Fruit fly (Drosophila melanogaster) whole organism, embryonic: Measurements from ENCODE around the gene e.
A peak's percentile ranks its signal among the peaks of the same experiment; 100 is the strongest.

ENCODE experiments used
- B-H1 ChIP-seq: fragments of 200-800 bp; sonication (Bioruptor generic); IDR thresholded peaks from 3 replicates; pipeline ENCODE4 v1.3.6; 2022; ENCODE audit warnings: missing biosample characterization, missing genetic modification characterization
- Bgb ChIP-seq: fragments of 200-800 bp; sonication (Bioruptor generic); IDR thresholded peaks from 2 replicates; pipeline ENCODE4 v1.3.6; 2022; ENCODE audit warnings: missing biosample characterization, missing genetic modification characterization; ENCODE audit not compliant: partially characterized antibody
- C15 ChIP-seq: fragments of 200-800 bp; sonication (Bioruptor generic); IDR thresholded peaks from 3 replicates; pipeline ENCODE4 v1.3.6; 2022; ENCODE audit warnings: missing biosample characterization, missing genetic modification characterization
- CG10462 ChIP-seq: fragments of 200-800 bp; sonication (Bioruptor generic); optimal IDR thresholded peaks from 2 replicates; lab custom pipeline; 2016; ENCODE audit warnings: missing biosample characterization, missing genetic modification characterization
- CG11085 ChIP-seq: fragments of 200-800 bp; sonication (Bioruptor generic); IDR thresholded peaks from 2 replicates; pipeline ENCODE4 v1.3.6; 2022; ENCODE audit warnings: missing biosample characterization, missing genetic modification characterization
- CG12219 ChIP-seq: fragments of 200-800 bp; sonication (Bioruptor generic); optimal IDR thresholded peaks from 3 replicates; lab custom pipeline; 2018; ENCODE audit warnings: missing biosample characterization, mild to moderate bottlenecking, missing genetic modification characterization
- CG12299 ChIP-seq: fragments of 200-800 bp; sonication (Bioruptor generic); optimal IDR thresholded peaks from 2 replicates; lab custom pipeline; 2018; ENCODE audit warnings: missing biosample characterization, mild to moderate bottlenecking, missing genetic modification characterization
- CG12744 ChIP-seq: fragments of 200-800 bp; sonication (Bioruptor generic); optimal IDR thresholded peaks from 2 replicates; lab custom pipeline; 2016; ENCODE audit warnings: missing biosample characterization, missing genetic modification characterization
- CG14050 ChIP-seq: fragments of 200-800 bp; sonication (Bioruptor generic); IDR thresholded peaks from 3 replicates; pipeline ENCODE4 v1.3.6; 2022; ENCODE audit warnings: missing biosample characterization, missing genetic modification characterization
- CG14860 ChIP-seq: fragments of 200-800 bp; sonication (Bioruptor generic); IDR thresholded peaks from 3 replicates; pipeline ENCODE4 v1.3.6; 2022; ENCODE audit warnings: missing biosample characterization, missing genetic modification characterization; ENCODE audit not compliant: partially characterized antibody
- CG15696 ChIP-seq: fragments of 200-800 bp; sonication (Bioruptor generic); optimal IDR thresholded peaks from 2 replicates; lab custom pipeline; 2019; ENCODE audit warnings: missing biosample characterization, mild to moderate bottlenecking, missing genetic modification characterization, moderate library complexity
- CG18476 ChIP-seq: fragments of 200-800 bp; sonication (Bioruptor generic); optimal IDR thresholded peaks from 2 replicates; lab custom pipeline; 2016; ENCODE audit warnings: missing biosample characterization, mild to moderate bottlenecking, missing genetic modification characterization
- CG2129 ChIP-seq: fragments of 200-800 bp; sonication (Bioruptor generic); IDR thresholded peaks from 2 replicates; pipeline ENCODE4 v1.3.6; 2022; ENCODE audit warnings: missing biosample characterization, missing genetic modification characterization; ENCODE audit not compliant: partially characterized antibody
- CG2875 ChIP-seq: fragments of 200-800 bp; sonication (Bioruptor generic); optimal IDR thresholded peaks from 2 replicates; lab custom pipeline; 2017; ENCODE audit warnings: missing biosample characterization, mild to moderate bottlenecking, missing genetic modification characterization, missing genetic modification reagents
- CG30020 ChIP-seq: fragments of 200-800 bp; optimal IDR thresholded peaks from 2 replicates; lab custom pipeline; 2019; ENCODE audit warnings: missing biosample characterization, mild to moderate bottlenecking, missing genetic modification characterization, moderate library complexity
- CG6765 ChIP-seq: fragments of 200-800 bp; sonication (Bioruptor generic); optimal IDR thresholded peaks from 3 replicates; lab custom pipeline; 2017; ENCODE audit warnings: missing biosample characterization, mild to moderate bottlenecking, missing genetic modification characterization
- CG7839 ChIP-seq: fragments of 200-800 bp; sonication (Bioruptor generic); optimal IDR thresholded peaks from 3 replicates; lab custom pipeline; 2018; ENCODE audit warnings: missing biosample characterization, mild to moderate bottlenecking, missing genetic modification characterization, moderate library complexity
- CG8388 ChIP-seq: fragments of 200-800 bp; sonication (Bioruptor generic); optimal IDR thresholded peaks from 2 replicates; lab custom pipeline; 2019; ENCODE audit warnings: missing biosample characterization, mild to moderate bottlenecking, missing genetic modification characterization, moderate library complexity
- CG8924 ChIP-seq: fragments of 200-800 bp; optimal IDR thresholded peaks from 3 replicates; lab custom pipeline; 2019; ENCODE audit warnings: missing biosample characterization, mild to moderate bottlenecking, missing genetic modification characterization, moderate library complexity
- CG9817 ChIP-seq: fragments of 200-800 bp; sonication (Bioruptor generic); optimal IDR thresholded peaks from 2 replicates; lab custom pipeline; 2018; ENCODE audit warnings: missing biosample characterization, mild to moderate bottlenecking, missing genetic modification characterization, moderate library complexity
- Dek ChIP-seq: fragments of 200-800 bp; sonication (Bioruptor generic); optimal IDR thresholded peaks from 3 replicates; lab custom pipeline; 2019; ENCODE audit warnings: missing biosample characterization, mild to moderate bottlenecking, missing genetic modification characterization, moderate library complexity
- Eip74EF ChIP-seq, 2 experiments: fragments of 200-800 bp in 1 of 2; fragments of >200 bp in 1 of 2; sonication (Bioruptor generic) in 1 of 2; optimal IDR thresholded peaks; 2 replicates each; lab custom pipeline; 2017 to 2019; ENCODE audit warnings: missing biosample characterization in 2 of 2, missing genetic modification characterization in 2 of 2, mild to moderate bottlenecking in 1 of 2, moderate library complexity in 1 of 2
- Gsc ChIP-seq: fragments of 200-800 bp; sonication (Bioruptor generic); IDR thresholded peaks from 2 replicates; pipeline ENCODE4 v1.3.6; 2022; ENCODE audit warnings: missing biosample characterization, missing genetic modification characterization
- HHEX ChIP-seq: fragments of 200-800 bp; sonication (Bioruptor generic); optimal IDR thresholded peaks from 3 replicates; lab custom pipeline; 2017; ENCODE audit warnings: missing biosample characterization, mild to moderate bottlenecking, missing genetic modification characterization, missing genetic modification reagents
- Hmx ChIP-seq: fragments of 200-800 bp; sonication (Bioruptor generic); optimal IDR thresholded peaks from 2 replicates; lab custom pipeline; 2016; ENCODE audit warnings: missing biosample characterization, missing genetic modification characterization
- Hr78 ChIP-seq, 2 experiments: fragments of 200-800 bp in 1 of 2; fragments of >200 bp in 1 of 2; sonication (Bioruptor generic) in 1 of 2; optimal IDR thresholded peaks; 2 replicates each; lab custom pipeline; 2017 to 2019; ENCODE audit warnings: missing biosample characterization in 2 of 2, missing genetic modification characterization in 2 of 2, mild to moderate bottlenecking in 1 of 2, moderate library complexity in 1 of 2
- MBD-R2 ChIP-seq: fragments of 200-800 bp; sonication (Bioruptor generic); IDR thresholded peaks from 2 replicates; pipeline ENCODE4 v1.3.6; 2022; ENCODE audit warnings: missing biosample characterization, missing genetic modification characterization
- Max ChIP-seq: fragments of 200-800 bp; sonication (Bioruptor generic); optimal IDR thresholded peaks from 2 replicates; lab custom pipeline; 2016; ENCODE audit warnings: missing biosample characterization, mild to moderate bottlenecking, missing genetic modification characterization
- Opbp ChIP-seq: fragments of 200-800 bp; sonication (Bioruptor generic); IDR thresholded peaks from 3 replicates; pipeline ENCODE4 v1.3.6; 2022; ENCODE audit warnings: missing biosample characterization, missing genetic modification characterization; ENCODE audit not compliant: partially characterized antibody
- Optix ChIP-seq: fragments of 200-800 bp; sonication (Bioruptor generic); IDR thresholded peaks from 3 replicates; pipeline ENCODE4 v1.3.6; 2022; ENCODE audit warnings: missing biosample characterization, missing genetic modification characterization
- Rx ChIP-seq: fragments of 200-800 bp; sonication (Bioruptor generic); IDR thresholded peaks from 2 replicates; pipeline ENCODE4 v1.3.6; 2022; ENCODE audit warnings: missing biosample characterization, missing genetic modification characterization
- Sox102F ChIP-seq: fragments of 200-800 bp; sonication (Bioruptor generic); optimal IDR thresholded peaks from 2 replicates; lab custom pipeline; 2018; ENCODE audit warnings: missing biosample characterization, mild to moderate bottlenecking, missing genetic modification characterization, moderate library complexity
- Ssrp ChIP-seq: fragments of 200-800 bp; sonication (Bioruptor generic); optimal IDR thresholded peaks from 2 replicates; lab custom pipeline; 2018; ENCODE audit warnings: missing biosample characterization, mild to moderate bottlenecking, missing genetic modification characterization, moderate library complexity
- al ChIP-seq: fragments of 200-800 bp; sonication (Bioruptor generic); IDR thresholded peaks from 2 replicates; pipeline ENCODE4 v1.3.6; 2022; ENCODE audit warnings: missing biosample characterization, missing genetic modification characterization
- ara ChIP-seq: fragments of 200-800 bp; sonication (Bioruptor generic); IDR thresholded peaks from 2 replicates; pipeline ENCODE4 v1.3.6; 2022; ENCODE audit warnings: missing biosample characterization, missing genetic modification characterization
- bab2 ChIP-seq: fragments of 200-800 bp; sonication (Bioruptor generic); optimal IDR thresholded peaks from 2 replicates; lab custom pipeline; 2016; ENCODE audit warnings: missing biosample characterization, missing genetic modification characterization
- dati ChIP-seq: fragments of 200-800 bp; sonication (Bioruptor generic); IDR thresholded peaks from 2 replicates; pipeline ENCODE4 v1.3.6; 2022; ENCODE audit warnings: missing biosample characterization, missing genetic modification characterization
- gce ChIP-seq: fragments of 200-800 bp; sonication (Bioruptor generic); IDR thresholded peaks from 3 replicates; pipeline ENCODE4 v1.3.6; 2022; ENCODE audit warnings: missing biosample characterization, missing genetic modification characterization
- ken ChIP-seq: fragments of 200-800 bp; sonication (Bioruptor generic); IDR thresholded peaks from 3 replicates; pipeline ENCODE4 v1.3.6; 2022; ENCODE audit warnings: missing biosample characterization, missing genetic modification characterization
- klu ChIP-seq: fragments of 200-800 bp; sonication (Bioruptor generic); IDR thresholded peaks from 2 replicates; pipeline ENCODE4 v1.3.6; 2022; ENCODE audit warnings: missing biosample characterization, missing genetic modification characterization
- oc ChIP-seq: fragments of 200-800 bp; sonication (Bioruptor generic); optimal IDR thresholded peaks from 2 replicates; lab custom pipeline; 2018; ENCODE audit warnings: missing biosample characterization, mild to moderate bottlenecking, missing genetic modification characterization, moderate library complexity
- pb ChIP-seq: fragments of 200-800 bp; sonication (Bioruptor generic); optimal IDR thresholded peaks from 3 replicates; lab custom pipeline; 2016; ENCODE audit warnings: missing biosample characterization, missing genetic modification characterization
- pnt ChIP-seq: fragments of 200-800 bp; sonication (Bioruptor generic); optimal IDR thresholded peaks from 3 replicates; lab custom pipeline; 2016; ENCODE audit warnings: missing biosample characterization, missing genetic modification characterization
- stc ChIP-seq: fragments of 200-800 bp; sonication (Bioruptor generic); IDR thresholded peaks from 2 replicates; pipeline ENCODE4 v1.3.6; 2022; ENCODE audit warnings: missing biosample characterization, missing genetic modification characterization
- trh ChIP-seq: fragments of 200-800 bp; sonication (Bioruptor generic); optimal IDR thresholded peaks from 2 replicates; lab custom pipeline; 2016; ENCODE audit warnings: missing biosample characterization, missing genetic modification characterization
- ttk ChIP-seq: fragments of 200-800 bp; sonication (Bioruptor generic); IDR thresholded peaks from 2 replicates; pipeline ENCODE4 v2.1.2; 2022; ENCODE audit warnings: missing biosample characterization, missing genetic modification characterization
- vvl ChIP-seq: fragments of 200-800 bp; sonication (Bioruptor generic); IDR thresholded peaks from 2 replicates; pipeline ENCODE4 v1.3.6; 2022; ENCODE audit warnings: missing biosample characterization, missing genetic modification characterization
- wek ChIP-seq: fragments of 200-800 bp; sonication (Bioruptor generic); optimal IDR thresholded peaks from 3 replicates; lab custom pipeline; 2018; ENCODE audit warnings: missing biosample characterization, mild to moderate bottlenecking, missing genetic modification characterization, moderate library complexity
- zf30C ChIP-seq: fragments of 200-800 bp; sonication (Bioruptor generic); optimal IDR thresholded peaks from 3 replicates; lab custom pipeline; 2018; ENCODE audit warnings: missing biosample characterization, mild to moderate bottlenecking, missing genetic modification characterization

Gene e

DNA sequence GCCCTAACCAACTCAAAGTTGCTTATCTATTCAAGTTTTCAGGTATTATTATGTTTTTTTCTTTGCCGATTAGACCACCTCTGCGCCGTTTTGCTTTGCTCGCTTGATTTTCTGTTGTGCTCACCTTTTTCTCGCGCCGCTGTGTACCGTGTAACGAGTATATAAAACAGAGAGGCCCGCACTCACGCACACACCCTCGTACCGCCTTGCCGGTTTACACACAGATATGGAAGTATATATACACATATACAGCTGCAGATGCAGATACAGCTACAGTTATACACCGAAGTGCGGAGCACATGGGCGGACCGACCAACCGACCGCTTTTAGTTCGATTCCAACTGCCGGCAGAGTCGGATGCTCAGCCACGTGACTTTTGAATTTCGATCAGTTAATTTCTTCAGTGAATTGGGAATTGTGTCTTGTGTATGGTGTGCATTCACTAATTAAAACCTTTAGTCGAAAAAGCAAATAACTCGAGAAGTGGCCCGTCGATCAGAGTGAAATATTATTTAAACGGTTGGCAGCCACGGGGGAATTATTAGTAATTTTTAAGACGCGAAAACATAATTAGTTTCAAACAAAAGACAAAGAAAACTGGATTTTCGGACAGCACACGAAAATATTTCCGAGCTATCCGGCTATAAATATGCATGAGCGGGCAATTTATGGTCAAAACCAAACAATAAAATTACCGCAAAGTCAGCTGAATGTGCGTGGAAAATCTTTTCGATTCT is 48.3 kb downstream of the e start (continued):
- TF ChIP-seq MBD-R2 (GFP tag; lab: Robert Waterston, UW): no peak
- TF ChIP-seq Rx (GFP tag; lab: Robert Waterston, UW): no peak
- TF ChIP-seq CG8388: peak; percentile 25
- peak; percentile 39 for TF ChIP-seq CG12219 (GFP tag; lab: Kevin White, UChicago)
- peak; percentile 27 for TF ChIP-seq zf30C (GFP tag; lab: Kevin White, UChicago)
- TF ChIP-seq klu: no peak
- TF ChIP-seq Opbp (GFP tag; lab: Robert Waterston, UW): peak; percentile 62
- TF ChIP-seq CG2875: peak; percentile 29
- no peak for TF ChIP-seq CG10462 (GFP tag; lab: Kevin White, UChicago)
- TF ChIP-seq CG7839: peak; percentile 12
- peak; percentile 46; the same call in 1 of the 3 replicates for TF ChIP-seq Optix (GFP tag; lab: Robert Waterston, UW)
- no peak for TF ChIP-seq bab2 (GFP tag; lab: Kevin White, UChicago)
- TF ChIP-seq ken (GFP tag; lab: Robert Waterston, UW): no peak
- no peak for TF ChIP-seq CG12744
- no peak for TF ChIP-seq CG12299 (tag; lab: Kevin White, UChicago)
- peak; percentile 36 for TF ChIP-seq wek (GFP tag; lab: Kevin White, UChicago)
- no peak for TF ChIP-seq dati (GFP tag; lab: Robert Waterston, UW)
- peak; percentile 62 for TF ChIP-seq CG6765 (GFP tag; lab: Kevin White, UChicago)
- no peak for TF ChIP-seq Hmx (GFP tag; lab: Kevin White, UChicago)
- TF ChIP-seq Max (GFP tag; lab: Kevin White, UChicago): peak; percentile 66
- TF ChIP-seq gce: 0 out of 3 replicates have a peak, but pooled peaks have one; percentile 31
- TF ChIP-seq HHEX (GFP tag; lab: Kevin White, UChicago): peak; percentile 28
- TF ChIP-seq CG18476 (GFP tag; lab: Kevin White, UChicago): no peak
- TF ChIP-seq ttk (GFP tag; lab: Robert Waterston, UW): no peak
- peak; percentile 76 for TF ChIP-seq CG8924
- peak in 1 of 2 experiments; percentile 31 for TF ChIP-seq Hr78 (GFP tag; optimal IDR thresholded peaks at IDR 0.05; lab: Kevin White, UChicago)
- TF ChIP-seq CG15696 (tag; lab: Kevin White, UChicago): no peak
- no peak for TF ChIP-seq al (GFP tag; lab: Robert Waterston, UW)
- TF ChIP-seq oc (tag; lab: Kevin White, UChicago): peak; percentile 54
- TF ChIP-seq Ssrp: no peak
- TF ChIP-seq CG14860 (GFP tag; lab: Robert Waterston, UW): no peak
- peak; percentile 26 for TF ChIP-seq Dek
- peak; percentile 75 for TF ChIP-seq vvl (GFP tag; lab: Robert Waterston, UW)
- TF ChIP-seq pnt: no peak
- TF ChIP-seq B-H1 (GFP tag; lab: Robert Waterston, UW): no peak
- TF ChIP-seq CG11085 (GFP tag; lab: Robert Waterston, UW): no peak
- no peak for TF ChIP-seq CG14050 (GFP tag; lab: Robert Waterston, UW)
- TF ChIP-seq trh (GFP tag; lab: Kevin White, UChicago): no peak
- TF ChIP-seq stc (GFP tag; lab: Robert Waterston, UW): peak; percentile 30; the same call in 1 of the 2 replicates
- TF ChIP-seq Eip74EF (GFP tag; optimal IDR thresholded peaks at IDR 0.05; lab: Kevin White, UChicago): peak in 1 of 2 experiments; percentile 70
- TF ChIP-seq ara (GFP tag; lab: Robert Waterston, UW): peak; percentile 46; the same call in 1 of the 2 replicates
- no peak for TF ChIP-seq C15 (GFP tag; lab: Robert Waterston, UW)
- no peak for TF ChIP-seq Sox102F (GFP tag; lab: Kevin White, UChicago)
- TF ChIP-seq Gsc (GFP tag; lab: Robert Waterston, UW): no peak
- TF ChIP-seq Bgb (GFP tag; lab: Robert Waterston, UW): peak; percentile 52; the same call in 1 of the 2 replicates
- TF ChIP-seq CG9817 (tag; lab: Kevin White, UChicago): no peak
- TF ChIP-seq CG30020: no peak
- TF ChIP-seq CG2129: no peak
- peak; percentile 52 for TF ChIP-seq pb (GFP tag; lab: Kevin White, UChicago)
